Fruit fly (Drosophila melanogaster) whole organism, embryonic: ENCODE results near the gene CG17764.

Source experiments
- Asciz ChIP-seq: fragments of 200-800 bp; sonication (Bioruptor generic); optimal IDR thresholded peaks from 2 replicates; lab custom pipeline; 2017; ENCODE audit warnings: missing biosample characterization, mild to moderate bottlenecking, missing genetic modification characterization, missing genetic modification reagents
- BtbVII ChIP-seq: fragments of 200-800 bp; sonication (Bioruptor generic); optimal IDR thresholded peaks from 3 replicates; lab custom pipeline; 2017; ENCODE audit warnings: missing biosample characterization, mild to moderate bottlenecking, missing genetic modification characterization
- CG10274 ChIP-seq: fragments of 200-800 bp; sonication (Bioruptor generic); optimal IDR thresholded peaks from 3 replicates; lab custom pipeline; 2017; ENCODE audit warnings: missing biosample characterization, mild to moderate bottlenecking, missing genetic modification characterization
- CG10321 ChIP-seq: fragments of 200-800 bp; sonication (Bioruptor generic); IDR thresholded peaks from 2 replicates; pipeline ENCODE4 v1.3.6; 2022; ENCODE audit warnings: missing biosample characterization, missing genetic modification characterization
- CG11085 ChIP-seq: fragments of 200-800 bp; sonication (Bioruptor generic); IDR thresholded peaks from 2 replicates; pipeline ENCODE4 v1.3.6; 2022; ENCODE audit warnings: missing biosample characterization, missing genetic modification characterization
- CG11093 ChIP-seq: fragments of 200-800 bp; sonication (Bioruptor generic); IDR thresholded peaks from 3 replicates; pipeline ENCODE4 v1.3.6; 2022; ENCODE audit warnings: missing biosample characterization, missing genetic modification characterization
- CG17568 ChIP-seq: fragments of 200-800 bp; sonication (Bioruptor generic); optimal IDR thresholded peaks from 2 replicates; lab custom pipeline; 2018; ENCODE audit warnings: missing biosample characterization, mild to moderate bottlenecking, missing genetic modification characterization, moderate library complexity
- CG31365 ChIP-seq: fragments of 200-800 bp; sonication (Bioruptor generic); optimal IDR thresholded peaks from 2 replicates; lab custom pipeline; 2018; ENCODE audit warnings: missing biosample characterization, mild to moderate bottlenecking, missing genetic modification characterization
- CG3407 ChIP-seq: fragments of 200-800 bp; sonication (Bioruptor generic); optimal IDR thresholded peaks from 2 replicates; lab custom pipeline; 2018; ENCODE audit warnings: missing biosample characterization, mild to moderate bottlenecking, missing genetic modification characterization
- CG4360 ChIP-seq: fragments of 200-800 bp; sonication (Bioruptor generic); IDR thresholded peaks from 2 replicates; pipeline ENCODE4 v1.3.6; 2022; ENCODE audit warnings: missing biosample characterization, missing genetic modification characterization
- CG6683 ChIP-seq: fragments of 200-800 bp; sonication (Bioruptor generic); optimal IDR thresholded peaks from 2 replicates; lab custom pipeline; 2017; ENCODE audit warnings: missing biosample characterization, mild to moderate bottlenecking, missing genetic modification characterization, missing genetic modification reagents
- CG6854 ChIP-seq: fragments of 200-800 bp; sonication (Bioruptor generic); optimal IDR thresholded peaks from 3 replicates; lab custom pipeline; 2017; ENCODE audit warnings: missing biosample characterization, mild to moderate bottlenecking, missing genetic modification characterization
- CG8290 ChIP-seq, 3 experiments: fragments of 200-800 bp; sonication (Bioruptor generic); optimal IDR thresholded peaks; 2 replicates each; lab custom pipeline; 2016 to 2019; ENCODE audit warnings: missing biosample characterization in 3 of 3, missing genetic modification characterization in 3 of 3, mild to moderate bottlenecking in 2 of 3, moderate library complexity in 1 of 3
- CoRest ChIP-seq: fragments of 200-800 bp; sonication (Bioruptor generic); optimal IDR thresholded peaks from 3 replicates; lab custom pipeline; 2018; ENCODE audit warnings: missing biosample characterization, mild to moderate bottlenecking, missing genetic modification characterization, moderate library complexity
- D ChIP-seq, 2 experiments: fragments of 200-800 bp in 1 of 2; fragments of >200 bp in 1 of 2; sonication (Bioruptor generic) in 1 of 2; optimal IDR thresholded peaks; 2 replicates in 1 of 2; 3 replicates in 1 of 2; lab custom pipeline; 2017; ENCODE audit warnings: mild to moderate bottlenecking in 1 of 2, missing biosample characterization in 1 of 2, missing genetic modification characterization in 1 of 2, missing genetic modification reagents in 1 of 2
- Dip2 ChIP-seq: fragments of 200-800 bp; sonication (Bioruptor generic); IDR thresholded peaks from 2 replicates; pipeline ENCODE4 v1.3.6; 2022; ENCODE audit warnings: missing biosample characterization, missing genetic modification characterization
- Dip3 ChIP-seq: fragments of 200-800 bp; sonication (Bioruptor generic); optimal IDR thresholded peaks from 3 replicates; lab custom pipeline; 2016; ENCODE audit warnings: missing biosample characterization, missing genetic modification characterization
- Dp ChIP-seq: fragments of 200-800 bp; sonication (Bioruptor generic); optimal IDR thresholded peaks from 2 replicates; lab custom pipeline; 2018; ENCODE audit warnings: missing biosample characterization, mild to moderate bottlenecking, missing genetic modification characterization, moderate library complexity
- Elba2 ChIP-seq: fragments of 200-800 bp; sonication (Bioruptor generic); optimal IDR thresholded peaks from 3 replicates; lab custom pipeline; 2016; ENCODE audit warnings: missing biosample characterization, missing genetic modification characterization
- Ets65A ChIP-seq: fragments of 200-800 bp; sonication (Bioruptor generic); peaks from one replicate; lab custom pipeline; 2016; ENCODE audit warnings: missing biosample characterization, missing genetic modification characterization
- H15 ChIP-seq: fragments of 200-800 bp; sonication (Bioruptor generic); IDR thresholded peaks from 3 replicates; pipeline ENCODE4 v1.3.6; 2022; ENCODE audit warnings: missing biosample characterization, missing genetic modification characterization
- HLH3B ChIP-seq: fragments of 200-800 bp; sonication (Bioruptor generic); IDR thresholded peaks from 2 replicates; pipeline ENCODE4 v1.3.6; 2022; ENCODE audit warnings: missing biosample characterization, missing genetic modification characterization
- Hmx ChIP-seq: fragments of 200-800 bp; sonication (Bioruptor generic); optimal IDR thresholded peaks from 2 replicates; lab custom pipeline; 2016; ENCODE audit warnings: missing biosample characterization, missing genetic modification characterization
- Lhr ChIP-seq: fragments of 200-800 bp; sonication (Bioruptor generic); optimal IDR thresholded peaks from 3 replicates; lab custom pipeline; 2017; ENCODE audit warnings: mild to moderate bottlenecking, missing biosample characterization, missing genetic modification reagents, missing genetic modification characterization
- Lpt ChIP-seq: fragments of >200 bp; optimal IDR thresholded peaks from 2 replicates; lab custom pipeline; 2018; ENCODE audit warnings: missing biosample characterization, missing genetic modification characterization
- Mes4 ChIP-seq: fragments of 200-800 bp; sonication (Bioruptor generic); optimal IDR thresholded peaks from 2 replicates; lab custom pipeline; 2016; ENCODE audit warnings: missing biosample characterization, missing genetic modification characterization
- Optix ChIP-seq: fragments of 200-800 bp; sonication (Bioruptor generic); IDR thresholded peaks from 3 replicates; pipeline ENCODE4 v1.3.6; 2022; ENCODE audit warnings: missing biosample characterization, missing genetic modification characterization
- TFAM ChIP-seq: fragments of 200-800 bp; sonication (Bioruptor generic); optimal IDR thresholded peaks from 2 replicates; lab custom pipeline; 2017; ENCODE audit warnings: missing biosample characterization, missing genetic modification characterization, inconsistent platforms
- Xbp1 ChIP-seq: fragments of 200-800 bp; sonication (Bioruptor generic); optimal IDR thresholded peaks from 3 replicates; lab custom pipeline; 2016; ENCODE audit warnings: missing biosample characterization, mild to moderate bottlenecking, missing genetic modification characterization
- abd-A ChIP-seq: fragments of 200-800 bp; sonication (Bioruptor generic); optimal IDR thresholded peaks from 3 replicates; lab custom pipeline; 2019; ENCODE audit warnings: missing biosample characterization, mild to moderate bottlenecking, missing genetic modification characterization, moderate library complexity
- al ChIP-seq: fragments of 200-800 bp; sonication (Bioruptor generic); IDR thresholded peaks from 2 replicates; pipeline ENCODE4 v1.3.6; 2022; ENCODE audit warnings: missing biosample characterization, missing genetic modification characterization
- amos ChIP-seq: fragments of 200-800 bp; sonication (Bioruptor generic); IDR thresholded peaks from 2 replicates; pipeline ENCODE4 v1.3.6; 2022; ENCODE audit warnings: missing biosample characterization, missing genetic modification characterization; ENCODE audit not compliant: partially characterized antibody
- aop ChIP-seq: fragments of 200-800 bp; sonication (Bioruptor generic); IDR thresholded peaks from 2 replicates; pipeline ENCODE4 v1.3.6; 2022; ENCODE audit warnings: missing biosample characterization, missing genetic modification characterization
- ato ChIP-seq: fragments of 200-800 bp; sonication (Bioruptor generic); IDR thresholded peaks from 2 replicates; pipeline ENCODE4 v1.3.6; 2022; ENCODE audit warnings: missing biosample characterization, missing genetic modification characterization; ENCODE audit not compliant: partially characterized antibody
- cad ChIP-seq: fragments of >200 bp; optimal IDR thresholded peaks from 2 replicates; lab custom pipeline; 2017; ENCODE audit warnings: missing biosample characterization, missing genetic modification characterization
- caup ChIP-seq: fragments of 200-800 bp; sonication (Bioruptor generic); optimal IDR thresholded peaks from 3 replicates; lab custom pipeline; 2017; ENCODE audit warnings: missing biosample characterization, mild to moderate bottlenecking, missing genetic modification characterization, moderate library complexity; ENCODE audit not compliant: severe bottlenecking
- crc ChIP-seq: fragments of 200-800 bp; sonication (Bioruptor generic); optimal IDR thresholded peaks from 2 replicates; lab custom pipeline; 2016; ENCODE audit warnings: missing biosample characterization, missing genetic modification characterization
- dimm ChIP-seq: fragments of 200-800 bp; sonication (Bioruptor generic); IDR thresholded peaks from 2 replicates; pipeline ENCODE4 v1.3.6; 2022; ENCODE audit warnings: missing biosample characterization, missing genetic modification characterization
- disco-r ChIP-seq: fragments of 200-800 bp; sonication (Bioruptor generic); optimal IDR thresholded peaks from 2 replicates; lab custom pipeline; 2016; ENCODE audit warnings: missing biosample characterization, missing genetic modification characterization
- eve ChIP-seq, 2 experiments: fragments of >200 bp; optimal IDR thresholded peaks; 2 replicates each; lab custom pipeline; 2017; ENCODE audit warnings: missing biosample characterization in 2 of 2, missing genetic modification characterization in 2 of 2
- gt ChIP-seq: fragments of 200-800 bp; sonication (Bioruptor generic); IDR thresholded peaks from 2 replicates; pipeline ENCODE4 v1.3.6; 2022; ENCODE audit warnings: missing biosample characterization, missing genetic modification characterization
- hb ChIP-seq: fragments of 200-800 bp; sonication (Bioruptor generic); IDR thresholded peaks from 3 replicates; pipeline ENCODE4 v1.3.6; 2022; ENCODE audit warnings: missing biosample characterization, missing genetic modification characterization; ENCODE audit not compliant: partially characterized antibody
- jumu ChIP-seq: fragments of 200-800 bp; sonication (Bioruptor generic); optimal IDR thresholded peaks from 3 replicates; lab custom pipeline; 2016; ENCODE audit warnings: missing biosample characterization, missing genetic modification characterization
- ken ChIP-seq: fragments of 200-800 bp; sonication (Bioruptor generic); IDR thresholded peaks from 3 replicates; pipeline ENCODE4 v1.3.6; 2022; ENCODE audit warnings: missing biosample characterization, missing genetic modification characterization
- lola ChIP-seq, 3 experiments: fragments of >200 bp in 2 of 3; fragments of 200-800 bp in 1 of 3; sonication (Bioruptor generic) in 1 of 3; optimal IDR thresholded peaks; 2 replicates each; lab custom pipeline; 2017 to 2019; ENCODE audit warnings: missing biosample characterization in 3 of 3, missing genetic modification characterization in 3 of 3, mild to moderate bottlenecking in 1 of 3, moderate library complexity in 1 of 3
- nerfin-2 ChIP-seq: fragments of 200-800 bp; sonication (Bioruptor generic); IDR thresholded peaks from 2 replicates; pipeline ENCODE4 v1.3.6; 2022; ENCODE audit warnings: missing biosample characterization, missing genetic modification characterization; ENCODE audit not compliant: partially characterized antibody
- pnt ChIP-seq: fragments of 200-800 bp; sonication (Bioruptor generic); optimal IDR thresholded peaks from 3 replicates; lab custom pipeline; 2016; ENCODE audit warnings: missing biosample characterization, missing genetic modification characterization
- schlank ChIP-seq: fragments of 200-800 bp; sonication (Bioruptor generic); optimal IDR thresholded peaks from 2 replicates; lab custom pipeline; 2018; ENCODE audit warnings: missing biosample characterization, mild to moderate bottlenecking, missing genetic modification characterization
- slou ChIP-seq: fragments of 200-800 bp; sonication (Bioruptor generic); optimal IDR thresholded peaks from 3 replicates; lab custom pipeline; 2016; ENCODE audit warnings: missing biosample characterization, missing genetic modification characterization
- tgo ChIP-seq: fragments of 200-800 bp; sonication (Bioruptor generic); IDR thresholded peaks from 3 replicates; pipeline ENCODE4 v1.3.6; 2022; ENCODE audit warnings: missing biosample characterization, missing genetic modification characterization
- wek ChIP-seq: fragments of 200-800 bp; sonication (Bioruptor generic); optimal IDR thresholded peaks from 3 replicates; lab custom pipeline; 2018; ENCODE audit warnings: missing biosample characterization, mild to moderate bottlenecking, missing genetic modification characterization, moderate library complexity

Gene CG17764

DNA sequence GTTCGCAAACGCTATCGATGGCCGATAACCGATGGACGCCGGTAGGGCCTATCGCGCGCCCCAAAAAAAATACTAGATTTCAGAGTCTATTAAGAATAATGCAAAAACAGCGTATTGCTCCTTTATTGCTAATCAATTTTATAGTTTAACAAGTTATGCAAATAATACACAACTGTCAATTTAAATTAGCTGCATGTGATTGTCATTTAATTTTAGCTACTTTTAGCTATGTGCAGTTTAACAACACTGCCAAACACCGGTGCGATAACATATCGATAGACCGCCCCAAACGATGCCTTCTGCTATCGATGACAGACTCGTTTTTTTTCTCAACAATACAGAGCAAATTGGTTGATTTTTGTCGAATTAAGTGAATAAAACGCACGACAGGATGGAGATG lies 1.7 kb upstream of the CG17764 start, which contains the start of the genes Cdk7 and snf (continued):
- TF ChIP-seq crc (no peak), D (optimal IDR thresholded peaks at IDR 0.05; lab: Kevin White, UChicago) (no peak), D (GFP tag; optimal IDR thresholded peaks at IDR 0.05; lab: Kevin White, UChicago) (no peak), CG8290 (GFP tag; optimal IDR thresholded peaks at IDR 0.05; lab: Kevin White, UChicago) (no peak), CG8290 (tag; optimal IDR thresholded peaks at IDR 0.05; lab: Kevin White, UChicago) (no peak), Dip3 (GFP tag; lab: Kevin White, UChicago) (peak; percentile 63), CG31365 (tag; lab: Kevin White, UChicago) (no peak), abd-A (tag; lab: Kevin White, UChicago) (no peak), H15 (GFP tag; lab: Robert Waterston, UW) (no peak), caup (peak; percentile 6), Xbp1 (GFP tag; lab: Kevin White, UChicago) (peak; percentile 56), TFAM (GFP tag; lab: Kevin White, UChicago) (no peak), Ets65A (GFP tag; lab: Kevin White, UChicago) (peak; percentile 89), aop (GFP tag; lab: Robert Waterston, UW) (no peak), Lpt (GFP tag; lab: Kevin White, UChicago) (no peak), Asciz (GFP tag; lab: Kevin White, UChicago) (no peak), CG10321 (GFP tag; lab: Robert Waterston, UW) (no peak), HLH3B (GFP tag; lab: Robert Waterston, UW) (0 out of 2 replicates have a peak, but pooled peaks have one; percentile 15), Mes4 (GFP tag; lab: Kevin White, UChicago) (no peak), hb (GFP tag; lab: Robert Waterston, UW) (peak; percentile 92), CG17568 (GFP tag; lab: Kevin White, UChicago) (no peak), Optix (GFP tag; lab: Robert Waterston, UW) (no peak), Elba2 (GFP tag; lab: Kevin White, UChicago) (no peak), ken (GFP tag; lab: Robert Waterston, UW) (no peak), disco-r (GFP tag; lab: Kevin White, UChicago) (no peak), Lhr (GFP tag; lab: Kevin White, UChicago) (peak; percentile 24), Dip2 (GFP tag; lab: Robert Waterston, UW) (no peak), BtbVII (no peak), nerfin-2 (GFP tag; lab: Robert Waterston, UW) (peak; percentile 85), schlank (tag; lab: Kevin White, UChicago) (no peak), gt (GFP tag; lab: Robert Waterston, UW) (no peak), CoRest (tag; lab: Kevin White, UChicago) (peak; percentile 40), slou (no peak), jumu (peak; percentile 56), CG6683 (GFP tag; lab: Kevin White, UChicago) (no peak), Dp (peak; percentile 68), al (no peak), CG6854 (GFP tag; lab: Kevin White, UChicago) (no peak), CG4360 (GFP tag; lab: Robert Waterston, UW) (no peak), Hmx (no peak), wek (GFP tag; lab: Kevin White, UChicago) (no peak), lola (GFP tag; optimal IDR thresholded peaks at IDR 0.05; lab: Kevin White, UChicago) (no peak), CG10274 (GFP tag; lab: Kevin White, UChicago) (no peak), cad (GFP tag; lab: Kevin White, UChicago) (no peak), eve (GFP tag; optimal IDR thresholded peaks at IDR 0.05; lab: Kevin White, UChicago) (no peak), dimm (GFP tag; lab: Robert Waterston, UW) (no peak), CG11085 (GFP tag; lab: Robert Waterston, UW) (no peak), amos (GFP tag; lab: Robert Waterston, UW) (peak; percentile 78), ato (GFP tag; lab: Robert Waterston, UW) (peak; percentile 57; the same call in 1 of the 2 replicates), tgo (no peak), pnt (GFP tag; lab: Kevin White, UChicago) (no peak), CG3407 (GFP tag; lab: Kevin White, UChicago) (no peak), CG11093 (GFP tag; lab: Robert Waterston, UW) (no peak)
